Worm (Caenorhabditis elegans) whole organism, early embryonic: ENCODE measurements around the gene K04G7.1.

Experiments used
- B0310.2 ChIP-seq: sonication (generic microtip); optimal IDR thresholded peaks from 2 replicates; lab custom pipeline; 2016; ENCODE audit warnings: mild to moderate bottlenecking, missing genetic modification characterization, missing compliant biosample characterization
- F13C5.2 ChIP-seq: sonication (generic microtip); optimal IDR thresholded peaks from 2 replicates; lab custom pipeline; 2017; ENCODE audit warnings: mild to moderate bottlenecking, missing genetic modification characterization, inconsistent platforms, missing compliant biosample characterization
- aly-1 ChIP-seq: sonication (generic microtip); optimal IDR thresholded peaks from 2 replicates; lab custom pipeline; 2016; ENCODE audit warnings: missing genetic modification characterization, missing compliant biosample characterization
- ama-1 ChIP-seq: fragments of 150-350 bp; optimal IDR thresholded peaks from 2 replicates; lab custom pipeline; 2014
- ceh-13 ChIP-seq: fragments of 200-800 bp; sonication (Bioruptor generic); optimal IDR thresholded peaks from 2 replicates; lab custom pipeline; 2018; ENCODE audit warnings: mild to moderate bottlenecking, missing genetic modification characterization, missing compliant biosample characterization
- ceh-36 ChIP-seq: sonication (generic microtip); optimal IDR thresholded peaks from 2 replicates; lab custom pipeline; 2016; ENCODE audit warnings: missing genetic modification characterization, inconsistent platforms, missing compliant biosample characterization
- ets-7 ChIP-seq: sonication (generic microtip); optimal IDR thresholded peaks from 2 replicates; lab custom pipeline; 2016; ENCODE audit warnings: missing genotype, missing genetic modification characterization, missing compliant biosample characterization
- flt-1 ChIP-seq: fragments of 200-800 bp; sonication (Bioruptor generic); IDR thresholded peaks from 2 replicates; pipeline ENCODE4 v1.3.6; 2022; ENCODE audit warnings: missing genetic modification characterization, missing compliant biosample characterization
- hmbx-1 ChIP-seq: sonication (generic microtip); optimal IDR thresholded peaks from 2 replicates; lab custom pipeline; 2016; ENCODE audit warnings: mild to moderate bottlenecking, missing genetic modification characterization, missing compliant biosample characterization
- hmg-4 ChIP-seq: fragments of 200-800 bp; sonication (Bioruptor generic); optimal IDR thresholded peaks from 2 replicates; lab custom pipeline; 2018; ENCODE audit warnings: mild to moderate bottlenecking, missing genetic modification characterization, missing compliant biosample characterization
- hnd-1 ChIP-seq: sonication (generic microtip); optimal IDR thresholded peaks from 2 replicates; lab custom pipeline; 2016; ENCODE audit warnings: missing genetic modification characterization, missing compliant biosample characterization
- pes-1 ChIP-seq: fragments of 200-800 bp; sonication (Bioruptor generic); IDR thresholded peaks from 2 replicates; pipeline ENCODE4 v1.3.6; 2022; ENCODE audit warnings: missing genetic modification reagents, missing genetic modification characterization, missing compliant biosample characterization
- scrt-1 ChIP-seq: fragments of 200-800 bp; sonication (Bioruptor generic); IDR thresholded peaks from 2 replicates; pipeline ENCODE4 v1.3.6; 2022; ENCODE audit warnings: missing genetic modification characterization, missing compliant biosample characterization
- sea-1 ChIP-seq: fragments of 200-800 bp; sonication (Bioruptor generic); conservative IDR thresholded peaks from 2 replicates; pipeline ENCODE4 v1.3.6; 2022; ENCODE audit warnings: missing genetic modification characterization, missing compliant biosample characterization
- tbx-11 ChIP-seq: fragments of 200-800 bp; sonication (Bioruptor generic); IDR thresholded peaks from 2 replicates; pipeline ENCODE4 v1.3.6; 2022; ENCODE audit warnings: missing genetic modification characterization, missing compliant biosample characterization
- tbx-37 ChIP-seq: fragments of 200-800 bp; sonication (Bioruptor generic); conservative IDR thresholded peaks from 2 replicates; pipeline ENCODE4 v1.3.6; 2022; ENCODE audit warnings: missing genetic modification reagents, missing genetic modification characterization, missing compliant biosample characterization
- tra-4 ChIP-seq: sonication (generic microtip); optimal IDR thresholded peaks from 2 replicates; lab custom pipeline; 2017; ENCODE audit warnings: missing genetic modification characterization, missing compliant biosample characterization

The K04G7.1 gene

DNA sequence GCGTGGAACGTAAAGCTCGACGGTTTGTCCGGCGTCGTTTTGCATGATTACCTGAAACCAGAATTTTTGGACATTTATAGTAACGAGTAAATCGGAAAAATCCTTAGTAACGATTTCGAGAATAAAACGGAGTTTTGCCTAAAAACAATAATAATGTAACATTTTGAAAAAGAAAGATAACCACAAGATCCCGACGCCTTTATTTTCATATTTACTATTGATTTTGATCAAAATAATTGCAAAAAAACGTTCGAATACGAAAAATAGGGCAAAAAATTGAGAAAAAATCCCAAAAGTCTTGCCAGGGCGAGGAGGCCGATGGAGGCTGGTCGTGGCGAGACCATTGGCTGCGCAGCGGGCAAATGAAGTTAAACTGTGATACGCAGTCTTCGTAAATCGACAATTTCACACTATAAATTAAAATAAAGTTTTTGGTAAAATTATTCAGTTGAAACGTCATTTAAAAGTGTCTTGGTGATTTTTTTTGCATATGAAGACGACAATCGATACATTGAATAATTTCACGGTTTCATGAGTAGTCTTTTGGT lies 27.1 kb downstream of the K04G7.1 start, which contains the start of gene rps-21:
Gene rps-21, minus strand, starts transcription at position 51 of the 548 bp plus-strand sequence.
- TF ChIP-seq ets-7 = no peak
- TF ChIP-seq tbx-11 (GFP tag; lab: Robert Waterston, UW) = no peak
- peak; percentile 47 for TF ChIP-seq F13C5.2 (tag; lab: Kevin White, UChicago)
- no peak for TF ChIP-seq aly-1 (tag; lab: Kevin White, UChicago)
- TF ChIP-seq hmg-4 = peak; percentile 24
- 0 out of 2 replicates have a peak, but pooled peaks have one; percentile 32 for TF ChIP-seq pes-1 (GFP tag; lab: Robert Waterston, UW)
- no peak; the same call in 1 of the 2 replicates for TF ChIP-seq tbx-37 (GFP tag; lab: Robert Waterston, UW)
- no peak for TF ChIP-seq scrt-1 (GFP tag; lab: Robert Waterston, UW)

DNA sequence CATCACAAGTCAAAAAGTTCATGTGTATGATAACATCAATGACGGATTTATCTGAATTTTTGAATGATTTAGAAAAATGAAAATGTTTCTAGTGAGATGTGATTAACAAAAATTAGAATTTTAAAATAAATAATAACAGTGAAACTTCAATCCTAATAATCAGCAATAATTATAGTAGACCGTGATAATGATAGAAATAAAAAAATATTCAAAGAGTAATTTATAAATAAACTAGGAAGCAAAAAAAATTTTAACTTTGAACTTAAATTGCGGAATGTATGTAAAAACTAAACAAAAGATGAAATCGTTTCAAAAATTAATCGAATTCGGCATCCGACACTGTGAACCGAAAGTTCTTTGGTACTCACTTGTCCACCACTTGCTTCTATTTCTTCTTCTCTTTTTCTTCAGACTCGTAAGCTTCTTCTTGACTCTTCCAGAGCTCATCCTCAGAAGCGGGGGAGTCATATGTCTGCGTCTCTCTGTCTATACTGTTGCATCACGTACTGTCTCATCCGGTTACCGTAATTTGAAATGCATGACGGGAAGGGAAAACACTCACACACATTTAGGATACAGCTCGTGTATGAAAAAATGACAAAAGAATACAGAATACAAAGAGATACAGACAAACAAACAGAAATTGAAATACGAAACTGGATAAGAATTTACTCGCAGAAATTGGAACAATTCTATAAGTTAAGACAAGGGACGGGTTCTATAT lies 30.6 kb downstream of the K04G7.1 start, which contains the start of gene mec-14:
Gene mec-14, minus strand, starts transcription at position 51 of the 724 bp plus-strand sequence.
- TF ChIP-seq tbx-37 (GFP tag; lab: Robert Waterston, UW) (no peak), aly-1 (tag; lab: Kevin White, UChicago) (no peak), hmg-4 (no peak), hmbx-1 (tag; lab: Kevin White, UChicago) (no peak), ets-7 (no peak), tra-4 (tag; lab: Kevin White, UChicago) (no peak), tbx-11 (GFP tag; lab: Robert Waterston, UW) (no peak), flt-1 (GFP tag; lab: Robert Waterston, UW) (no peak), hnd-1 (tag; lab: Kevin White, UChicago) (no peak), ceh-13 (GFP tag; lab: Kevin White, UChicago) (no peak), scrt-1 (GFP tag; lab: Robert Waterston, UW) (no peak), F13C5.2 (tag; lab: Kevin White, UChicago) (no peak), sea-1 (GFP tag; lab: Robert Waterston, UW) (no peak), pes-1 (GFP tag; lab: Robert Waterston, UW) (no peak), ama-1 (lab: Kevin White, UChicago) (no peak)

DNA sequence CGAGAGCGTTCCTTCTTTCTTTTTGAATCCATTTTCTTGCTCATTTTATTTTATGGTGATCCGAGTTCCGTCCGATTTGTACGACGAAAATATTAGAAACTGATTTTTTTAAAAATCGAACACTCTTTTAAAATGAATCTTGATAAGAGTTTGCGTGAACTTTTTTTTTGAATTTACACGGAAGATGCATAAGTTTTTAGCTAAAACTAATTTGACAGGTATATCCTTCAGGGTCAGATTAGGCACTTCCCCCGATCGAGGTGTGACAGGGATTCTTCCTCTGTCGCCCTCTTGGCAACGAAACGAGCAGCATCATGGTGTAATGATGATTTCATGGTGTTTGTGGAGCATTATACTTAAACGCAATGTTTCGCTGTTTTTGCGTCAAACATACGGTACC lies 32.8 kb downstream of the K04G7.1 start, which contains the start of gene F37C12.18:
Gene F37C12.18, minus strand, starts transcription at position 101 of the 400 bp plus-strand sequence.
- no peak for TF ChIP-seq B0310.2 (tag; lab: Kevin White, UChicago)
- TF ChIP-seq aly-1 (tag; lab: Kevin White, UChicago) = no peak
- no peak for TF ChIP-seq tbx-37 (GFP tag; lab: Robert Waterston, UW)
- TF ChIP-seq tra-4 (tag; lab: Kevin White, UChicago) = no peak
- no peak for TF ChIP-seq flt-1 (GFP tag; lab: Robert Waterston, UW)
- no peak for TF ChIP-seq scrt-1 (GFP tag; lab: Robert Waterston, UW)
- no peak for TF ChIP-seq ceh-36 (tag; lab: Kevin White, UChicago)
- no peak for TF ChIP-seq hnd-1 (tag; lab: Kevin White, UChicago)
- no peak for TF ChIP-seq ceh-13 (GFP tag; lab: Kevin White, UChicago)
- TF ChIP-seq hmbx-1 (tag; lab: Kevin White, UChicago) = no peak
- no peak for TF ChIP-seq tbx-11 (GFP tag; lab: Robert Waterston, UW)
- no peak for TF ChIP-seq sea-1 (GFP tag; lab: Robert Waterston, UW)
- no peak for TF ChIP-seq F13C5.2 (tag; lab: Kevin White, UChicago)
- TF ChIP-seq ama-1 (lab: Kevin White, UChicago) = no peak

DNA sequence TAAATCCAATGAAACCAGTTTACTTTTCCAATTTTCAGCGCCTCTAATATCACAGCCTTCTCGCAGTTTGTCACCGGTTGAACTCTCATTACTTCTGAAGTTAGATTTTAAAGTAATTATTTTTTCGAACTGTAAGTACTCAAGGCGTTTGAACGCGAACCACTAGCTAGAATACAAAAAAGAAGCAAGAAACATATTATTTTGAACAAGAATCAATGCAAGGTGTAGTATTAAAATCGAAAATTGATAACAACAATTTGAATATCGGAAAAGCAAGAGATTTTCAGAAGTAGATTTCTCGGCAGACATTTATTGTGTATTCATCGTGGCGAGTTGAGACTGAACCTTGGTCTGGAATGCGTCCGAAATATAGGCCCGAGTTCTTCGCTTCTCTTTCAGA lies 35.5 kb downstream of the K04G7.1 start, which contains the start of gene exos-9:
Gene exos-9, minus strand, starts transcription at position 101 of the 400 bp plus-strand sequence.
- TF ChIP-seq B0310.2 (tag; lab: Kevin White, UChicago) (no peak), pes-1 (GFP tag; lab: Robert Waterston, UW) (no peak), tbx-11 (GFP tag; lab: Robert Waterston, UW) (no peak)

DNA sequence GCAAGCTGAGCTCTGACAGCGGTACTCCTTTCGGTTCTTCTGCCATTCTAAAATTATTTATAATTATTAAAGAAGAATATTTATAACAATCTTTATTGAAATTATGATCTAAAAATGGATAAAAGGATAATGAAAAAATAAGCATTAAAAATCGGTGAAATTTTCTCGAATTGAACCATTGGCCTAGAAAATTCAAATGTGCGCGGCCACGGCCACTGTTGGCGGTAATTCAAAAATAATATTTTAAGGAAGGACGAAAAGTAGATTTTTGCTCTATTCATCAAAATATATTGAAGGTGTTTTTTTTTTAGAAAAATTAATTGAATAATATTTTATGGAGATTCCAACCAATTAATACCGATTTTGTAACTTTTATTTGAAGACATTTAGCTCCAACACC lies 36.3 kb downstream of the K04G7.1 start, which contains the start of gene pfd-5:
Gene pfd-5, minus strand, starts transcription at position 47 of the 400 bp plus-strand sequence.
- TF ChIP-seq hmbx-1 (tag; lab: Kevin White, UChicago) = peak; percentile 0
- TF ChIP-seq tbx-37 (GFP tag; lab: Robert Waterston, UW) = peak; percentile 95
- TF ChIP-seq ets-7 = no peak
- TF ChIP-seq ceh-13 (GFP tag; lab: Kevin White, UChicago) = no peak
- TF ChIP-seq sea-1 (GFP tag; lab: Robert Waterston, UW) = 0 out of 2 replicates have a peak, but pooled peaks have one; percentile 11
- no peak for TF ChIP-seq scrt-1 (GFP tag; lab: Robert Waterston, UW)
- no peak for TF ChIP-seq tra-4 (tag; lab: Kevin White, UChicago)
- peak; percentile 35 for TF ChIP-seq F13C5.2 (tag; lab: Kevin White, UChicago)
- TF ChIP-seq aly-1 (tag; lab: Kevin White, UChicago) = no peak
- TF ChIP-seq pes-1 (GFP tag; lab: Robert Waterston, UW) = peak; percentile 77
- no peak for TF ChIP-seq tbx-11 (GFP tag; lab: Robert Waterston, UW)
- no peak for TF ChIP-seq B0310.2 (tag; lab: Kevin White, UChicago)

DNA sequence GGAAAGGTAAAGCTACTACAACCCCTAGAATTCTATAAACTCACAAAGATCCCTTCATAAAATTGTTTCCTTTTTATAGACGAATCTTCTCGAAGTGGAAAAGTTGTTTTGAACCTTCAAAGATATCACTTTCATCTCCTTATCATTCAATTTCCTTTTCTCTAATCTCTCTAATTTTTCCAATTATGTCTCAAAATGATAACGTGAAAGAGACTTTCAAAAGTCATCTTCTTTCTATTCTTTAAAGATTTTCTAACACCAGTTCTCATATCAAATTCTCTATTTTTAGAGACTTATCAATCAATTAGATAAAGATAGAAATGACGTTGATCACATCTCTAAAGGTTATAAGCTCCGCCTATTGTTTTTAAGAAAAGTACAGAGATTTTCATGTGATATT lies 37.0 kb downstream of the K04G7.1 start:
- TF ChIP-seq tbx-37 (GFP tag; lab: Robert Waterston, UW) (no peak), ceh-13 (GFP tag; lab: Kevin White, UChicago) (no peak), aly-1 (tag; lab: Kevin White, UChicago) (no peak), scrt-1 (GFP tag; lab: Robert Waterston, UW) (no peak), tra-4 (tag; lab: Kevin White, UChicago) (no peak), B0310.2 (tag; lab: Kevin White, UChicago) (no peak), F13C5.2 (tag; lab: Kevin White, UChicago) (no peak), hmbx-1 (tag; lab: Kevin White, UChicago) (no peak), hnd-1 (tag; lab: Kevin White, UChicago) (no peak), ceh-36 (tag; lab: Kevin White, UChicago) (no peak), hmg-4 (no peak), tbx-11 (GFP tag; lab: Robert Waterston, UW) (no peak), sea-1 (GFP tag; lab: Robert Waterston, UW) (no peak), pes-1 (GFP tag; lab: Robert Waterston, UW) (no peak), ets-7 (no peak), flt-1 (GFP tag; lab: Robert Waterston, UW) (no peak), ama-1 (lab: Kevin White, UChicago) (no peak)
